Fruit fly (Drosophila melanogaster): ENCODE data around the gene CG3457.

DNA sequence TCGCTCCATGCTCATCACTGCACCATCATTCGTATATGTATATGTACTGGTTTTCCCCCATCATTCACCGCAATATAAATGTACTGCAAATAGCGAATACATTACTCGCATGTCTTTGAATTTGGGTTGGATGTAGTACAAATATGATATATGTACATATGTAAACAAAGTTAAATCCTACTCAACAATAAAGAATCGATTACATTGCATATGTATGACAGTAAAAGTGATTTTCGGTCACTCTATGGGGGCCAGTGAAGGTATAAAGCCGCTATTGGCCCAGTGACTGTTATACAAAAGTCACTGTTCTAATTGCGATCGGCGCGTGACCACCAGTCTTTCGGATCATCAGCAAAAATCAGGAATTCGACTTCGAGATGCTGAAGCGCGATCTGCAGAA is at the start of gene CG3457:
- TF ChIP-seq CG6854 (GFP tag; optimal IDR thresholded peaks at IDR 0.05): no peak
- no peak for TF ChIP-seq achi (GFP tag; optimal IDR thresholded peaks at IDR 0.05)

All from whole organism, prepupa.